Fruit fly (Drosophila melanogaster) Kc167 (cell line): ENCODE data around the gene CG18258.

Source experiments
- Myc ChIP-seq: fragments of >200 bp; optimal IDR thresholded peaks from 2 replicates; lab custom pipeline; 2017; ENCODE audit warnings: missing external identifiers
- Sin3A ChIP-seq: fragments of >200 bp; optimal IDR thresholded peaks from 2 replicates; lab custom pipeline; 2018; ENCODE audit warnings: missing external identifiers
- h ChIP-seq: fragments of >200 bp; optimal IDR thresholded peaks from 3 replicates; lab custom pipeline; 2018; ENCODE audit warnings: missing external identifiers
- insv ChIP-seq: fragments of >200 bp; optimal IDR thresholded peaks from 3 replicates; lab custom pipeline; 2018; ENCODE audit warnings: missing external identifiers
- psq ChIP-seq: fragments of >200 bp; optimal IDR thresholded peaks from 2 replicates; lab custom pipeline; 2017; ENCODE audit warnings: missing external identifiers
- ttk ChIP-seq: sonication (Bioruptor generic); optimal IDR thresholded peaks from 2 replicates; lab custom pipeline; 2017; ENCODE audit warnings: missing external identifiers

Gene CG18258

DNA sequence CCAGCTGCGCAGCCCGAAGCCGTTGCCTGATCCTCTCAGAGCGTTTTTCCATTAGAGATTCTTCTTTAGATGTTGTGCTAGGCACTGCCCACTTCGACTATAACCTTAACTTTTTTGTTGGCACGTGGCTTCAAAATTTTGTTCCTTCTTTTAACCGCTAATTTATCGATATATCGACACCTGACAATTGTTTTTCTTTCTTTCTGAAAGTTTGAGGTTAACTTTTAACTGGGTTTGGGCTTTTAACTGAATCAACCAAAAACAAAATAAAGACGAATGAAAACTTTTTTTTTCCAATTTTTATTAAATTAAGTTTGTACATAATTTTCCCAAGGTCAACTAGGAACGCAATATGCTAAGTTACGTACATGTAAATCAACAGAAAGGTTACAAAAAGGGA lies 34.8 kb downstream of the CG18258 start, which contains the start of gene CG42854:
CG42854 (minus strand) TSS at position 101 of the 400 bp plus-strand sequence.
- TF ChIP-seq ttk (lab: Kevin White, UChicago) (no peak), h (lab: Kevin White, UChicago) (no peak), Sin3A (no peak), psq (no peak), Myc (lab: Kevin White, UChicago) (no peak), insv (no peak)

DNA sequence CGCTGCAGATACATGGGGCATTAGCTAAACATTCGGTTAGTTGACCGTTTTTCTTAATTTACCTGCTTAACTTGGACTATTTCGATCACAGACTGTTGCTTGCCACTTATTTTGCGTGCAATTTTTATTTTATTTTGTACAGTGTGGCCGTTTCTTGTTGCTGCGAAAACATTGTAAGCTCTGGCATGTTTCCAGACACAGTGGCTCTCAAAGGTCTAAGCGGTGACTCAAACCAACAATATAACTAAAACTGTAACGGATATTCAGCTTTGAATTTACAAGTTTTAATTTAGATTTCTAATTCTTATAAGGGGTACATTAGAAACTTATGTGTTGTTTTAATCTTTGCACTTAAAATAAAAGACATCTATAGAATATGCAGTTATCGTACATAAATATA lies 37.2 kb downstream of the CG18258 start, which contains the start of gene CG8675:
CG8675 (minus strand) TSS at position 177 of the 400 bp plus-strand sequence.
- TF ChIP-seq h (lab: Kevin White, UChicago) (no peak), psq (no peak), Myc (lab: Kevin White, UChicago) (no peak), ttk (lab: Kevin White, UChicago) (no peak), Sin3A (no peak), insv (no peak)

DNA sequence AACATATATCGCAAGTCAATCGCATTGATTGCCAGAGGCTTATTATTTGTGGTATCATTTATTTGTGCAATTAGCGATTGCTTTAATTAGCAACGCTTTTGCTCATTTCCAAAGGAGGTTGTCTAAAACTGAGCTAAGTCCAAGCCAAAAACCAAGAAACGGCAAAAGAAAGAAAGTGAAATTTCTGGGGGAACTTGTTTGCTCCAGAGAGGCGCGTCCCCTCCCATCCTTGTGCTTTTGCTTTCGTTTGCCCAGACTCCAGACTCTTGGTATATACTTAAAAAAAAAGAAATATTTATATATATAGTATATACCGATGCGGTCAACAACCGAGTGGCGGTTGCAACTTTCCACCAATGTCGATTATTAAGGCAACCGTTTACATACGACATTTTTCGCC lies 42.0 kb downstream of the CG18258 start:
- TF ChIP-seq h (lab: Kevin White, UChicago): no peak
- TF ChIP-seq ttk (lab: Kevin White, UChicago): no peak
- no peak for TF ChIP-seq insv
- TF ChIP-seq Myc (lab: Kevin White, UChicago): no peak
- TF ChIP-seq psq: no peak
- TF ChIP-seq Sin3A: no peak

DNA sequence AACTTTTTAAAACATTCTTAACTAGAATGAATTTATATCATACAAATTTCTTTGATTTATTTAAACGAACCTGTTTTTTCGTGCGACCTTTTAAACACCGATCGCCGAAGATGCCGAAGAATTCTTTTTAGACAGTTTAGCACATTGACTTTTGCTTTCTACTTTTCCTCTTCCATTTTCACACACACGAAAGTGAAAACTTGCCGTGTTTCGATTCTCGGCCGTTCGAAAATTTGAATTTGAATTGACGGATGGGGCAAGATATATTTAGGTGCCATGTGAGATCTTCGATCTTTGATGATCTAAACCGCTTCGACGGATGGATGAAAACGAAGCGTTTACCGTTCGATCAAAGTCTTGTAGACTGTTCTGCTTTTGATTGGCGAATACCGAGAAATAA lies 43.6 kb downstream of the CG18258 start:
- TF ChIP-seq Myc (lab: Kevin White, UChicago) (no peak), Sin3A (no peak), insv (no peak), h (lab: Kevin White, UChicago) (no peak), psq (no peak), ttk (lab: Kevin White, UChicago) (no peak)

DNA sequence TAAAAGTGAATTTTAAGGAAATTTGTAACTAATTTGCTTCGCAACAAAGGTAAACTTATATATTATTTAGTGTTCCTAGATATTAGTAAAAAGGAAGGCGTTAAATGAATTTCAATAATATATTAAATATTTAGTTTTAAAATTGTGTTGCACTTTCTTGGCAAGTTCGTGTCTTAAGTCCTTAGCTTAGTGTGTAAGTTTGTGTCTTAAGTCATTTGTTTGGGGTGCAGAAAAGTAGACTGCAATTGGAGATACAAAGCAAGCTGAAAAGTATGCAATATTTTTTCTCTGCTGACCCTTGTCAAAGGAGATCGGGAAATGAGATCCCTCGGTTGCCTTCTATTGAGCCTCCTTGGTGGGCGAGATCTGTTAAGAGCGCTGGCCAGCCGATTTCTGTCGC lies 49.9 kb downstream of the CG18258 start:
- TF ChIP-seq Myc (lab: Kevin White, UChicago) (no peak), Sin3A (no peak), insv (no peak), ttk (lab: Kevin White, UChicago) (no peak), psq (no peak), h (lab: Kevin White, UChicago) (no peak)
